Fruit fly (Drosophila melanogaster) whole organism, adult: ENCODE results near the gene dati.
"Not testable (repeated sequence)": the region's sequence is repeated elsewhere in the genome, so short reads cannot be mapped to it uniquely, and the experiment has no call there.

ENCODE experiments used
- CG12768 ChIP-seq: fragments of 200-800 bp; sonication (Bioruptor generic); optimal IDR thresholded peaks from 2 replicates; lab custom pipeline; 2017; ENCODE audit warnings: missing biosample characterization, missing genetic modification characterization, mild to moderate bottlenecking, moderate library complexity, missing genetic modification reagents
- CG1620 ChIP-seq: fragments of 200-800 bp; sonication (Bioruptor generic); optimal IDR thresholded peaks from 2 replicates; lab custom pipeline; 2016; ENCODE audit warnings: missing biosample characterization, missing genetic modification characterization
- CG5204 ChIP-seq: fragments of 200-800 bp; sonication (Bioruptor generic); optimal IDR thresholded peaks from 2 replicates; lab custom pipeline; 2016; ENCODE audit warnings: missing biosample characterization, missing genetic modification characterization
- CG7045 ChIP-seq: fragments of 200-800 bp; sonication (Bioruptor generic); optimal IDR thresholded peaks from 2 replicates; lab custom pipeline; 2017; ENCODE audit warnings: missing biosample characterization, mild to moderate bottlenecking, missing genetic modification characterization
- Clk ChIP-seq: fragments of 200-800 bp; sonication (Bioruptor generic); optimal IDR thresholded peaks from 2 replicates; lab custom pipeline; 2017; ENCODE audit warnings: missing biosample characterization, missing genetic modification characterization
- Hr96 ChIP-seq: fragments of 200-800 bp; sonication (Bioruptor generic); optimal IDR thresholded peaks from 2 replicates; lab custom pipeline; 2016; ENCODE audit warnings: missing biosample characterization, missing genetic modification characterization
- cic ChIP-seq: fragments of 200-800 bp; sonication (Bioruptor generic); optimal IDR thresholded peaks from 2 replicates; lab custom pipeline; 2017; ENCODE audit warnings: missing biosample characterization, mild to moderate bottlenecking, missing genetic modification characterization, moderate library complexity
- cnc ChIP-seq, 2 experiments: fragments of >200 bp; optimal IDR thresholded peaks; 2 replicates each; lab custom pipeline; 2017
- pad ChIP-seq: fragments of 200-800 bp; sonication (Bioruptor generic); optimal IDR thresholded peaks from 3 replicates; lab custom pipeline; 2017; ENCODE audit warnings: missing biosample characterization, missing genetic modification characterization, mild to moderate bottlenecking, moderate library complexity, missing genetic modification reagents
- tj ChIP-seq: fragments of 200-800 bp; sonication (Bioruptor generic); optimal IDR thresholded peaks from 3 replicates; lab custom pipeline; 2017; ENCODE audit warnings: missing biosample characterization, mild to moderate bottlenecking, missing genetic modification characterization, moderate library complexity

- peak; percentile 47 for TF ChIP-seq pad (GFP tag; lab: Kevin White, UChicago)
- TF ChIP-seq Clk (GFP tag; lab: Kevin White, UChicago); tj (GFP tag; lab: Kevin White, UChicago); cic (GFP tag; lab: Kevin White, UChicago); CG1620; cnc (optimal IDR thresholded peaks at IDR 0.05; lab: Kevin White, UChicago); Hr96; CG5204 (GFP tag; lab: Kevin White, UChicago); CG7045; CG12768 (GFP tag; lab: Kevin White, UChicago): not testable (repeated sequence)
These were observed 20.1 kb upstream of the dati start for dm6 chr4:415428-415911.
